Worm (Caenorhabditis elegans) whole organism, mixed stage, embryonic: ENCODE results near the gene F36H12.5.
"Not testable (repeated sequence)": the region's sequence is repeated elsewhere in the genome, so short reads cannot be mapped to it uniquely, and the experiment has no call there.

ENCODE experiments used
- M03D4.4 ChIP-seq: sonication (generic microtip); optimal IDR thresholded peaks from 2 replicates; lab custom pipeline; 2017; ENCODE audit warnings: mild to moderate bottlenecking, missing genetic modification characterization, missing compliant biosample characterization
- bed-3 ChIP-seq: fragments of 200-800 bp; sonication (Bioruptor generic); optimal IDR thresholded peaks from 3 replicates; lab custom pipeline; 2018; ENCODE audit warnings: mild to moderate bottlenecking, missing genetic modification characterization, moderate library complexity, missing compliant biosample characterization
- blmp-1 ChIP-seq: fragments of 150-350 bp; optimal IDR thresholded peaks from 2 replicates; lab custom pipeline; 2014; ENCODE audit warnings: missing biosample characterization, missing genetic modification characterization
- ceh-39 ChIP-seq: fragments of 150-350 bp; optimal IDR thresholded peaks from 2 replicates; lab custom pipeline; 2014; ENCODE audit warnings: missing biosample characterization, missing genetic modification characterization
- ceh-43 ChIP-seq: fragments of 200-800 bp; sonication (Bioruptor generic); optimal IDR thresholded peaks from 2 replicates; lab custom pipeline; 2018; ENCODE audit warnings: mild to moderate bottlenecking, missing genetic modification characterization, moderate library complexity, missing compliant biosample characterization
- ces-1 ChIP-seq: fragments of 150-350 bp; optimal IDR thresholded peaks from 2 replicates; lab custom pipeline; 2014; ENCODE audit warnings: missing biosample characterization, missing genetic modification reagents, missing genetic modification characterization
- cnd-1 ChIP-seq: fragments of 200-800 bp; sonication (Bioruptor generic); optimal IDR thresholded peaks from 2 replicates; lab custom pipeline; 2018; ENCODE audit warnings: mild to moderate bottlenecking, missing genetic modification characterization, missing compliant biosample characterization
- drap-1 ChIP-seq: fragments of 200-800 bp; sonication (Bioruptor generic); optimal IDR thresholded peaks from 3 replicates; lab custom pipeline; 2018; ENCODE audit warnings: mild to moderate bottlenecking, missing genetic modification characterization, missing compliant biosample characterization
- flh-1 ChIP-seq: fragments of 200-800 bp; sonication (Bioruptor generic); optimal IDR thresholded peaks from 2 replicates; lab custom pipeline; 2018; ENCODE audit warnings: mild to moderate bottlenecking, missing genetic modification characterization, moderate library complexity, missing compliant biosample characterization
- ham-2 ChIP-seq: fragments of 200-800 bp; sonication (Bioruptor generic); optimal IDR thresholded peaks from 2 replicates; lab custom pipeline; 2018; ENCODE audit warnings: mild to moderate bottlenecking, missing genetic modification characterization, missing compliant biosample characterization
- hlh-1 ChIP-seq: fragments of 150-350 bp; optimal IDR thresholded peaks from 2 replicates; lab custom pipeline; 2014; ENCODE audit warnings: missing biosample characterization, missing genetic modification reagents, missing genetic modification characterization
- lin-32 ChIP-seq: fragments of 200-800 bp; sonication (Bioruptor generic); optimal IDR thresholded peaks from 2 replicates; lab custom pipeline; 2018; ENCODE audit warnings: mild to moderate bottlenecking, missing genetic modification characterization, missing compliant biosample characterization
- lsy-2 ChIP-seq: fragments of 150-350 bp; optimal IDR thresholded peaks from 2 replicates; lab custom pipeline; 2014; ENCODE audit warnings: missing biosample characterization, missing genetic modification characterization
- mls-2 ChIP-seq: sonication (generic microtip); optimal IDR thresholded peaks from 2 replicates; lab custom pipeline; 2016; ENCODE audit warnings: mild to moderate bottlenecking, missing genetic modification characterization, moderate library complexity, missing compliant biosample characterization
- nhr-12 ChIP-seq: fragments of 150-350 bp; optimal IDR thresholded peaks from 2 replicates; lab custom pipeline; 2014; ENCODE audit warnings: missing biosample characterization, missing genetic modification characterization
- nhr-2 ChIP-seq: fragments of 150-350 bp; optimal IDR thresholded peaks from 2 replicates; lab custom pipeline; 2014; ENCODE audit warnings: missing biosample characterization, missing genetic modification characterization
- nhr-237 ChIP-seq: fragments of 150-350 bp; optimal IDR thresholded peaks from 2 replicates; lab custom pipeline; 2014; ENCODE audit warnings: missing biosample characterization, missing genetic modification characterization
- nhr-28 ChIP-seq: fragments of 150-350 bp; optimal IDR thresholded peaks from 2 replicates; lab custom pipeline; 2014; ENCODE audit warnings: missing biosample characterization, missing genetic modification characterization
- pha-4 ChIP-seq: fragments of 150-350 bp; optimal IDR thresholded peaks from 2 replicates; lab custom pipeline; 2018; ENCODE audit warnings: missing biosample characterization, missing genetic modification reagents, missing genetic modification characterization
- sem-2 ChIP-seq: fragments of 200-800 bp; sonication (Bioruptor generic); optimal IDR thresholded peaks from 2 replicates; lab custom pipeline; 2018; ENCODE audit warnings: mild to moderate bottlenecking, missing genetic modification characterization, missing compliant biosample characterization
- sptf-1 ChIP-seq: sonication (generic microtip); optimal IDR thresholded peaks from 2 replicates; lab custom pipeline; 2017; ENCODE audit warnings: mild to moderate bottlenecking, missing genetic modification characterization, moderate library complexity, missing compliant biosample characterization
- unc-120 ChIP-seq: sonication (generic microtip); optimal IDR thresholded peaks from 2 replicates; lab custom pipeline; 2017; ENCODE audit warnings: missing genetic modification characterization, missing compliant biosample characterization; ENCODE audit not compliant: poor library complexity, severe bottlenecking
- unc-39 ChIP-seq: fragments of 150-350 bp; optimal IDR thresholded peaks from 2 replicates; lab custom pipeline; 2014; ENCODE audit warnings: missing biosample characterization, missing genetic modification characterization
- unc-62 ChIP-seq: fragments of 150-350 bp; optimal IDR thresholded peaks from 2 replicates; lab custom pipeline; 2014; ENCODE audit warnings: missing biosample characterization, missing genetic modification reagents, missing genetic modification characterization
- zip-8 ChIP-seq: fragments of 150-350 bp; optimal IDR thresholded peaks from 2 replicates; lab custom pipeline; 2014; ENCODE audit warnings: missing biosample characterization, missing genetic modification characterization
- ztf-11 ChIP-seq: fragments of 150-350 bp; optimal IDR thresholded peaks from 2 replicates; lab custom pipeline; 2014; ENCODE audit warnings: missing biosample characterization, missing genetic modification characterization

F36H12.5 gene

ce11 chrIV:5266474-5266873 lies at the start of gene F36H12.5:
F36H12.5 (plus strand) TSS chrIV:5266774.
- TF ChIP-seq ztf-11 (tag; lab: Kevin White, UChicago) (no peak), unc-39 (tag; lab: Kevin White, UChicago) (no peak), ceh-39 (tag; lab: Kevin White, UChicago) (no peak), sem-2 (GFP tag; lab: Kevin White, UChicago) (no peak)

ce11 chrIV:5218496-5218895 lies 48.1 kb upstream of the F36H12.5 start, which contains the start of gene nsph-4.2:
nsph-4.2 (plus strand) TSS chrIV:5218796.
- TF ChIP-seq pha-4 (tag; lab: Kevin White, UChicago); ceh-43 (GFP tag; lab: Kevin White, UChicago); sptf-1 (tag; lab: Kevin White, UChicago): not testable (repeated sequence)

ce11 chrIV:5221721-5222120 lies 44.9 kb upstream of the F36H12.5 start:
- TF ChIP-seq M03D4.4 (tag; lab: Kevin White, UChicago), result no peak
- TF ChIP-seq ceh-43 (GFP tag; lab: Kevin White, UChicago), result no peak
- no peak for TF ChIP-seq mls-2
- no peak for TF ChIP-seq ceh-39 (tag; lab: Kevin White, UChicago)
- TF ChIP-seq drap-1 (GFP tag; lab: Kevin White, UChicago), result no peak
- no peak for TF ChIP-seq bed-3 (GFP tag; lab: Kevin White, UChicago)
- TF ChIP-seq sem-2 (GFP tag; lab: Kevin White, UChicago), result no peak
- no peak for TF ChIP-seq lsy-2 (tag; lab: Kevin White, UChicago)
- TF ChIP-seq flh-1 (GFP tag; lab: Kevin White, UChicago), result no peak
- no peak for TF ChIP-seq lin-32 (GFP tag; lab: Kevin White, UChicago)
- no peak for TF ChIP-seq unc-120 (tag; lab: Kevin White, UChicago)
- TF ChIP-seq hlh-1 (tag; lab: Kevin White, UChicago), result no peak
- TF ChIP-seq nhr-28 (tag; lab: Kevin White, UChicago), result no peak
- TF ChIP-seq unc-39 (tag; lab: Kevin White, UChicago), result no peak
- no peak for TF ChIP-seq ztf-11 (tag; lab: Kevin White, UChicago)
- no peak for TF ChIP-seq nhr-12
- TF ChIP-seq zip-8, result no peak
- TF ChIP-seq nhr-237 (tag; lab: Kevin White, UChicago), result no peak
- no peak for TF ChIP-seq blmp-1 (tag; lab: Kevin White, UChicago)
- no peak for TF ChIP-seq ces-1 (GFP tag; lab: Kevin White, UChicago)

ce11 chrIV:5224238-5224637 lies 42.3 kb upstream of the F36H12.5 start, which contains the start of gene Y59E9AL.8:
Y59E9AL.8 (minus strand) TSS chrIV:5224338.
- TF ChIP-seq nhr-237 (tag; lab: Kevin White, UChicago), result no peak

- not testable (repeated sequence) for TF ChIP-seq ceh-43, ces-1, ham-2 (GFP tag; lab: Kevin White, UChicago)
Measured at ce11 chrIV:5225277-5225822, 41.2 kb upstream of the F36H12.5 start, which contains the start of gene cylc-1. cylc-1 (minus strand) TSS chrIV:5225772.

- TF ChIP-seq zip-8; ces-1 (GFP tag; lab: Kevin White, UChicago); nhr-2 (tag; lab: Kevin White, UChicago): not testable (repeated sequence)
Measured at ce11 chrIV:5226552-5226951, 40.0 kb upstream of the F36H12.5 start, which contains the start of gene nsph-4.1. nsph-4.1 (plus strand) TSS chrIV:5226852.

- TF ChIP-seq bed-3 (GFP tag; lab: Kevin White, UChicago), result no peak
- TF ChIP-seq unc-62 (GFP tag; lab: Kevin White, UChicago), result no peak
- no peak for TF ChIP-seq cnd-1 (tag; lab: Kevin White, UChicago)
- no peak for TF ChIP-seq ceh-43 (GFP tag; lab: Kevin White, UChicago)
- no peak for TF ChIP-seq ceh-39 (tag; lab: Kevin White, UChicago)
- TF ChIP-seq drap-1 (GFP tag; lab: Kevin White, UChicago), result no peak
Measured at ce11 chrIV:5228619-5229018, 38.0 kb upstream of the F36H12.5 start, which contains the start of gene thn-6. thn-6 (plus strand) TSS chrIV:5228919.
